Worm (Caenorhabditis elegans): ENCODE results near the gene F17C8.6.

F17C8.6 gene

ce11 chrIII:4720620-4721227, 25.1 kb downstream of the F17C8.6 start, which contains the start of gene emb-5:
Gene emb-5, minus strand, starts transcription at chrIII:4720670.
- no peak for TF ChIP-seq sdz-38 (tag; optimal IDR thresholded peaks at IDR 0.05)
- no peak for TF ChIP-seq sea-2 (GFP tag; IDR thresholded peaks at IDR 0.05)
- TF ChIP-seq dox-1 (GFP tag; IDR thresholded peaks at IDR 0.05), result peak; percentile 72
- no peak for TF ChIP-seq nfya-2 (GFP tag; IDR thresholded peaks at IDR 0.05)
- no peak for TF ChIP-seq ZK185.1 (tag; optimal IDR thresholded peaks at IDR 0.05; ENCODE audit: poor library complexity, severe bottlenecking)
- TF ChIP-seq dpff-1 (tag; optimal IDR thresholded peaks at IDR 0.05), result no peak
- no peak for TF ChIP-seq gei-17 (GFP tag; optimal IDR thresholded peaks at IDR 0.05)
- TF ChIP-seq snpc-3.4 (tag; optimal IDR thresholded peaks at IDR 0.05), result peak; percentile 18
- TF ChIP-seq lin-54 (GFP tag; optimal IDR thresholded peaks at IDR 0.05), result peak; percentile 90
- TF ChIP-seq nhr-120 (GFP tag; IDR thresholded peaks at IDR 0.05), result no peak
- no peak for TF ChIP-seq mxl-1 (tag; optimal IDR thresholded peaks at IDR 0.05)
- no peak for TF ChIP-seq nhr-27 (tag; optimal IDR thresholded peaks at IDR 0.05)
- no peak for TF ChIP-seq nfya-1 (tag; optimal IDR thresholded peaks at IDR 0.05; ENCODE audit: borderline replicate concordance, insufficient read depth)
- TF ChIP-seq attf-5 (GFP tag; optimal IDR thresholded peaks at IDR 0.05), result peak; percentile 59
- TF ChIP-seq fkh-3 (tag; optimal IDR thresholded peaks at IDR 0.05), result no peak
- peak; percentile 34 for TF ChIP-seq ztf-18 (tag; optimal IDR thresholded peaks at IDR 0.05)
- no peak for TF ChIP-seq ztf-25 (GFP tag; IDR thresholded peaks at IDR 0.05)
- TF ChIP-seq lir-1 (GFP tag; conservative IDR thresholded peaks at IDR 0.05), result no peak
- no peak for TF ChIP-seq tbx-9 (tag; optimal IDR thresholded peaks at IDR 0.05; ENCODE audit: borderline replicate concordance)
- no peak for TF ChIP-seq F22D6.2 (tag; optimal IDR thresholded peaks at IDR 0.05)
- TF ChIP-seq ets-4 (GFP tag; optimal IDR thresholded peaks at IDR 0.05), result no peak
- TF ChIP-seq Y79H2A.3 (GFP tag; conservative IDR thresholded peaks at IDR 0.05), result no peak
- TF ChIP-seq nhr-90 (tag; optimal IDR thresholded peaks at IDR 0.05), result no peak
- no peak for TF ChIP-seq K11D2.4 (GFP tag; IDR thresholded peaks at IDR 0.05)
- TF ChIP-seq let-607 (tag; optimal IDR thresholded peaks at IDR 0.05), result no peak
- no peak for TF ChIP-seq tbp1 (GFP tag; optimal IDR thresholded peaks at IDR 0.05)
- no peak for TF ChIP-seq ceh-91 (GFP tag; IDR thresholded peaks at IDR 0.05)
- no peak for TF ChIP-seq ccch-3 (GFP tag; optimal IDR thresholded peaks at IDR 0.05)
- TF ChIP-seq zfh-2 (GFP tag; conservative IDR thresholded peaks at IDR 0.05), result no peak
- TF ChIP-seq rcor-1 (GFP tag; IDR thresholded peaks at IDR 0.05), result no peak
- no peak for TF ChIP-seq aptf-3 (GFP tag; IDR thresholded peaks at IDR 0.05)
- no peak for TF ChIP-seq ztf-3 (GFP tag; optimal IDR thresholded peaks at IDR 0.05)
- no peak for TF ChIP-seq nhr-179 (tag; optimal IDR thresholded peaks at IDR 0.05)
- no peak for TF ChIP-seq lin-40 (tag; optimal IDR thresholded peaks at IDR 0.05)
- TF ChIP-seq lsl-1 (GFP tag; optimal IDR thresholded peaks at IDR 0.05), result peak; percentile 44
- peak; percentile 58 for TF ChIP-seq efl-1 (GFP tag; optimal IDR thresholded peaks at IDR 0.05)
- TF ChIP-seq snpc-4 (GFP tag; optimal IDR thresholded peaks at IDR 0.05), result no peak
- TF ChIP-seq snpc-4 (tag; optimal IDR thresholded peaks at IDR 0.05), result no peak
- TF ChIP-seq somi-1 (GFP tag; optimal IDR thresholded peaks at IDR 0.05), result no peak
- TF ChIP-seq nfyb-1 (GFP tag; IDR thresholded peaks at IDR 0.05), result no peak
- no peak for TF ChIP-seq K12H6.12 (tag; optimal IDR thresholded peaks at IDR 0.05)
- no peak for TF ChIP-seq lin-26 (GFP tag; IDR thresholded peaks at IDR 0.05)
- TF ChIP-seq hmg-1.2 (GFP tag; IDR thresholded peaks at IDR 0.05), result peak; percentile 97
- no peak for TF ChIP-seq B0019.2 (GFP tag; conservative IDR thresholded peaks at IDR 0.05)
- no peak for TF ChIP-seq bed-1 (GFP tag; IDR thresholded peaks at IDR 0.05)
- no peak for TF ChIP-seq B0261.1 (tag; optimal IDR thresholded peaks at IDR 0.05)
- TF ChIP-seq F33H1.4 (GFP tag; IDR thresholded peaks at IDR 0.05), result 0 out of 2 replicates have a peak, but pooled peaks have one; percentile 41
- TF ChIP-seq let-526 (GFP tag; IDR thresholded peaks at IDR 0.05), result no peak
- TF ChIP-seq attf-3 (GFP tag; conservative IDR thresholded peaks at IDR 0.05), result no peak
